Worm (Caenorhabditis elegans) whole organism, L4/young adult: Measurements from ENCODE around the gene lec-3.

Experiments
- W03F9.2 ChIP-seq: fragments of 150-350 bp; optimal IDR thresholded peaks from 2 replicates; lab custom pipeline; 2014; ENCODE audit warnings: missing biosample characterization, missing genetic modification characterization
- dao-5 ChIP-seq: sonication (generic microtip); optimal IDR thresholded peaks from 2 replicates; lab custom pipeline; 2016; ENCODE audit warnings: missing genotype, missing genetic modification characterization, moderate library complexity, missing compliant biosample characterization
- him-1 ChIP-seq: sonication (generic microtip); optimal IDR thresholded peaks from 2 replicates; lab custom pipeline; 2016; ENCODE audit warnings: missing genotype, missing genetic modification reagents, missing genetic modification characterization, missing compliant biosample characterization

DNA sequence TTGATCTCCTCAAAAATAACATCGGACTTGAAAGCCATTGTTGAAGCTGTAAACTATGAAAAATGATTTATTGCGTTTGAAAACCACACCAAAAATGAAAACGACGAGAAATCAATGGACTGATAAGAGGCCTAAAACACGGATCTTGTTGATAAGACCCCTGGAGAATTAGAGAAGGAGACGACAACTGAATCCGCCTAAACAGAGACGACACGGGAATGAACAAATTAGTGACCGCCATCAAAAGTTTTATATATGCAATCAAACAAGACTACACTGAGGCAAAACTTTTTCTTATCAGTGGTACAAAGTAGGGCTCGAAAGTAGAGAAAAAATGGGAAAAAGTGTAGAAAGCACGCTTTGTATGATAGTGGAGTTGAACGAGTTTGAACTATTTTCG is 10.2 kb downstream of the lec-3 start, which contains the start of gene nlt-1:
- no peak for TF ChIP-seq dao-5 (tag; lab: Kevin White, UChicago)
- no peak for TF ChIP-seq W03F9.2
- no peak for TF ChIP-seq him-1 (tag; lab: Kevin White, UChicago)
